Worm (Caenorhabditis elegans): ENCODE results near the gene T21D12.11.

- TF ChIP-seq ref-2 (tag; optimal IDR thresholded peaks at IDR 0.05) (no peak), K02D7.2 (tag; optimal IDR thresholded peaks at IDR 0.05) (no peak), ceh-19 (GFP tag; optimal IDR thresholded peaks at IDR 0.05) (no peak)
These were observed 5.9 kb downstream of the T21D12.11 start for ce11 chrIV:275146-275545.
